Worm (Caenorhabditis elegans): ENCODE measurements around the gene F45E12.5.

DNA sequence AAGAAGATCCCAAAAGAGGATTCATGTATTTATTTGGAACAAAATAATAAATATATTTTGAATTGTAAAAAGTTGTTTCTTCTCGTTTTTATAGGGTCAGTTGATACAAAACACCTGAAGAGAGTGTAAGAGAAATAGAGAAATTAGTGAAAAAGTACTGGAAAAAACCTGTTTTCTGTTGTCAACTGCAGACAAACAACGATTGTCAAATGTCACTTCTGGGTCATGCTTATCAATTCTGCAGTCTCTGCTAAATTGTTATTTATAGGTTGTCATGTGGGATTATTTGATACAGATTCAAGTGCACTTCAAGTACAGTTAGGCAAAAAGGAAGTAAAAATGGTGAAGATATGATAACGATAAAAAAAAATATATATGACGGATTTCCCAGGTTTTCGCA lies 37.4 kb downstream of the F45E12.5 start:
- TF ChIP-seq ztf-29 (GFP tag; IDR thresholded peaks at IDR 0.05), result no peak
- no peak for TF ChIP-seq tab-1 (GFP tag; IDR thresholded peaks at IDR 0.05)
- no peak for TF ChIP-seq klf-2 (GFP tag; conservative IDR thresholded peaks at IDR 0.05)
- no peak for TF ChIP-seq T22C8.4 (GFP tag; IDR thresholded peaks at IDR 0.05)
- no peak for TF ChIP-seq med-1 (GFP tag; optimal IDR thresholded peaks at IDR 0.05; ENCODE audit: insufficient read depth)

All from whole organism, midembryonic.